Fruit fly (Drosophila melanogaster): ENCODE data around the gene CG6470.
A peak's percentile ranks its signal among the peaks of the same experiment; 100 is the strongest.

DNA sequence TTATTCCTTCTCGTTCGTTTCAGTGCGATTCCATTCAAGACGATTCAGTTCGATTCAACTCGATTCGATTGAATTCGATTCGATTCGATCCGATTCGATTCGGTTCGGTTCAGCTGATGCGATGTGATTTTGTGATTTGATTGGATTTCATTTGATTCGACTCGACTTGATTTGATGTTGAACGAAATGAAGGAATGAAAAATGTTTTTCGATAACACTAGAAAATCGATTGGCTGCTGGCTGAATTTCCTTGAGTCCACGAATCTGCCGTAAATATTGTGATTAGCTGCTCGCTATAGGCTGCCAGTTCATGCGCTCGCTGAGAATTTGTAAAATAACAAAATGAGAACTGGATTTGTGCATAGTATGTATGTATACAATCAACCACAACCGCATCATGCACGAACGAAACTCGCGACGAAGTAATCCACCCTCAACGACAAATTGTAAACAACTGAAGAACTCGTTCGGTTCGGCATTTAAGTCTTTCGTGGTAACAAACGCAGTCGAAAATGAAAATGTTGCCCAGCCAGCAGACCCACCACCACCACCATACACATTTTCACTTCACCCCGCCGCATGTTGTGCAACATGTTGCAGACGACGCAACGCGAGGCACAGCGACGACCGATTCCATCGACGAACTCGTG is 9.6 kb downstream of the CG6470 start, which contains the start of gene Wnt5:
- TF ChIP-seq kay (GFP tag; ENCODE audit: borderline replicate concordance), result no peak
- TF ChIP-seq CG5204 (GFP tag; optimal IDR thresholded peaks at IDR 0.05), result no peak
- TF ChIP-seq CG7045 (GFP tag; optimal IDR thresholded peaks at IDR 0.05), result no peak
- TF ChIP-seq ovo (GFP tag; optimal IDR thresholded peaks at IDR 0.05), result no peak
- TF ChIP-seq CG11617 (GFP tag; optimal IDR thresholded peaks at IDR 0.05), result no peak
- no peak for TF ChIP-seq CG12768 (GFP tag; optimal IDR thresholded peaks at IDR 0.05)
- TF ChIP-seq Clk (GFP tag; optimal IDR thresholded peaks at IDR 0.05), result no peak
- peak; percentile 62 for TF ChIP-seq pad (GFP tag; optimal IDR thresholded peaks at IDR 0.05)
- TF ChIP-seq CG33017 (tag; optimal IDR thresholded peaks at IDR 0.05), result no peak
- TF ChIP-seq CG7101 (tag; optimal IDR thresholded peaks at IDR 0.05), result no peak

All from whole organism, adult.